Worm (Caenorhabditis elegans) whole organism, young adult: ENCODE data around the gene C30H6.9.

ENCODE experiments used
- C06A6.2 ChIP-seq: fragments of 200-800 bp; sonication (Bioruptor generic); conservative IDR thresholded peaks from 2 replicates; pipeline ENCODE4 v1.3.6; 2022; ENCODE audit warnings: missing genetic modification characterization, missing compliant biosample characterization
- C17E4.6 ChIP-seq: fragments of 200-800 bp; sonication (Bioruptor generic); IDR thresholded peaks from 2 replicates; pipeline ENCODE4 v1.3.6; 2022; ENCODE audit warnings: missing genetic modification reagents, missing genetic modification characterization, missing compliant biosample characterization
- D2030.7 ChIP-seq: fragments of 200-800 bp; sonication (Bioruptor generic); IDR thresholded peaks from 2 replicates; pipeline ENCODE4 v1.3.6; 2022; ENCODE audit warnings: missing genetic modification reagents, missing genetic modification characterization, missing compliant biosample characterization
- F10E7.11 ChIP-seq: sonication (generic microtip); optimal IDR thresholded peaks from 2 replicates; lab custom pipeline; 2017; ENCODE audit warnings: mild to moderate bottlenecking, missing genetic modification characterization, moderate library complexity, missing compliant biosample characterization
- F33H1.4 ChIP-seq: fragments of 200-800 bp; sonication (Bioruptor generic); IDR thresholded peaks from 2 replicates; pipeline ENCODE4 v1.3.6; 2022; ENCODE audit warnings: missing genetic modification reagents, missing genetic modification characterization, missing compliant biosample characterization
- F37B4.10 ChIP-seq: fragments of 200-800 bp; sonication (Bioruptor generic); IDR thresholded peaks from 2 replicates; pipeline ENCODE4 v1.3.6; 2022; ENCODE audit warnings: missing genetic modification characterization, missing compliant biosample characterization
- F55B11.4 ChIP-seq: sonication (generic microtip); optimal IDR thresholded peaks from 2 replicates; lab custom pipeline; 2016; ENCODE audit warnings: missing compliant biosample characterization, missing genetic modification characterization, borderline replicate concordance; ENCODE audit not compliant: insufficient read depth
- Y53G8AR.9 ChIP-seq: fragments of 200-800 bp; sonication (Bioruptor generic); conservative IDR thresholded peaks from 2 replicates; pipeline ENCODE4 v1.3.6; 2022; ENCODE audit warnings: missing genetic modification reagents, missing genetic modification characterization, missing compliant biosample characterization
- Y67H2A.10 ChIP-seq: fragments of 200-800 bp; sonication (Bioruptor generic); conservative IDR thresholded peaks from 2 replicates; pipeline ENCODE4 v1.3.6; 2022; ENCODE audit warnings: missing genetic modification reagents, missing genetic modification characterization, missing compliant biosample characterization
- aptf-2 ChIP-seq: fragments of 200-800 bp; sonication (Bioruptor generic); conservative IDR thresholded peaks from 2 replicates; pipeline ENCODE4 v1.3.6; 2022; ENCODE audit warnings: missing genetic modification reagents, missing genetic modification characterization, missing compliant biosample characterization
- aptf-3 ChIP-seq: fragments of 200-800 bp; sonication (Bioruptor generic); IDR thresholded peaks from 2 replicates; pipeline ENCODE4 v1.3.6; 2022; ENCODE audit warnings: missing genetic modification characterization, missing compliant biosample characterization
- attf-5 ChIP-seq: fragments of 200-800 bp; sonication (Bioruptor generic); optimal IDR thresholded peaks from 2 replicates; lab custom pipeline; 2018; ENCODE audit warnings: mild to moderate bottlenecking, missing genetic modification characterization, missing compliant biosample characterization
- ccch-3 ChIP-seq: fragments of 200-800 bp; sonication (Bioruptor generic); optimal IDR thresholded peaks from 2 replicates; lab custom pipeline; 2018; ENCODE audit warnings: mild to moderate bottlenecking, missing genetic modification characterization, missing compliant biosample characterization
- cebp-1 ChIP-seq, 2 experiments: fragments of 200-800 bp in 1 of 2; sonication (Bioruptor generic) in 1 of 2; sonication (generic microtip) in 1 of 2; IDR thresholded peaks in 1 of 2; optimal IDR thresholded peaks in 1 of 2; 2 replicates each; pipeline versions ENCODE4 v1.3.6 to Lab custom; 2017 to 2022; ENCODE audit warnings: missing compliant biosample characterization in 2 of 2, missing genetic modification characterization in 2 of 2, mild to moderate bottlenecking in 1 of 2, missing genetic modification reagents in 1 of 2, moderate library complexity in 1 of 2
- ceh-79 ChIP-seq: sonication (generic microtip); optimal IDR thresholded peaks from 2 replicates; lab custom pipeline; 2017; ENCODE audit warnings: mild to moderate bottlenecking, missing genetic modification characterization, missing compliant biosample characterization
- ceh-91 ChIP-seq: fragments of 200-800 bp; sonication (Bioruptor generic); IDR thresholded peaks from 2 replicates; pipeline ENCODE4 v1.3.6; 2022; ENCODE audit warnings: missing genetic modification reagents, missing genetic modification characterization, missing compliant biosample characterization
- efl-1 ChIP-seq: fragments of 150-350 bp; optimal IDR thresholded peaks from 2 replicates; lab custom pipeline; 2014; ENCODE audit warnings: missing biosample characterization, missing genetic modification reagents, missing genetic modification characterization
- egl-18 ChIP-seq: fragments of 200-800 bp; sonication (Bioruptor generic); IDR thresholded peaks from 2 replicates; pipeline ENCODE4 v1.3.6; 2022; ENCODE audit warnings: missing genetic modification reagents, missing genetic modification characterization, missing compliant biosample characterization
- egl-44 ChIP-seq: fragments of 200-800 bp; sonication (Bioruptor generic); IDR thresholded peaks from 2 replicates; pipeline ENCODE4 v1.3.6; 2022; ENCODE audit warnings: missing genetic modification reagents, missing genetic modification characterization, missing compliant biosample characterization
- fkh-3 ChIP-seq: sonication (generic microtip); optimal IDR thresholded peaks from 2 replicates; lab custom pipeline; 2016; ENCODE audit warnings: mild to moderate bottlenecking, missing genetic modification characterization, missing compliant biosample characterization
- gei-17 ChIP-seq: fragments of 200-800 bp; sonication (Bioruptor generic); optimal IDR thresholded peaks from 2 replicates; lab custom pipeline; 2018; ENCODE audit warnings: mild to moderate bottlenecking, missing genetic modification characterization, missing compliant biosample characterization
- let-526 ChIP-seq: fragments of 200-800 bp; sonication (Bioruptor generic); IDR thresholded peaks from 2 replicates; pipeline ENCODE4 v1.3.6; 2022; ENCODE audit warnings: missing genetic modification reagents, missing genetic modification characterization, missing compliant biosample characterization
- let-607 ChIP-seq, 2 experiments: fragments of 200-800 bp in 1 of 2; sonication (Bioruptor generic) in 1 of 2; sonication (generic microtip) in 1 of 2; optimal IDR thresholded peaks; 2 replicates each; lab custom pipeline; 2016 to 2018; ENCODE audit warnings: mild to moderate bottlenecking in 2 of 2, missing compliant biosample characterization in 2 of 2, missing genetic modification characterization in 2 of 2, moderate library complexity in 2 of 2, missing genotype in 1 of 2
- lin-26 ChIP-seq: fragments of 200-800 bp; sonication (Bioruptor generic); IDR thresholded peaks from 2 replicates; pipeline ENCODE4 v1.3.6; 2022; ENCODE audit warnings: missing genetic modification reagents, missing genetic modification characterization, missing compliant biosample characterization
- lin-35 ChIP-seq, 3 experiments: fragments of 150-350 bp in 2 of 3; sonication (generic microtip) in 1 of 3; optimal IDR thresholded peaks; 2 replicates each; lab custom pipeline; 2014 to 2018; ENCODE audit warnings: missing biosample characterization in 3 of 3, missing genetic modification characterization in 3 of 3, missing genetic modification reagents in 3 of 3
- lin-54 ChIP-seq: fragments of 200-800 bp; sonication (Bioruptor generic); optimal IDR thresholded peaks from 2 replicates; lab custom pipeline; 2018; ENCODE audit warnings: mild to moderate bottlenecking, missing genetic modification characterization, missing compliant biosample characterization
- madf-10 ChIP-seq: sonication (generic microtip); optimal IDR thresholded peaks from 2 replicates; lab custom pipeline; 2016; ENCODE audit warnings: mild to moderate bottlenecking, missing genetic modification characterization, missing compliant biosample characterization
- mcd-1 ChIP-seq: fragments of 200-800 bp; sonication (Bioruptor generic); IDR thresholded peaks from 2 replicates; pipeline ENCODE4 v1.3.6; 2022; ENCODE audit warnings: missing genetic modification reagents, missing genetic modification characterization, missing compliant biosample characterization
- nhr-120 ChIP-seq: fragments of 200-800 bp; sonication (Bioruptor generic); IDR thresholded peaks from 2 replicates; pipeline ENCODE4 v1.3.6; 2022; ENCODE audit warnings: missing genetic modification characterization, missing compliant biosample characterization
- nhr-179 ChIP-seq: sonication (generic microtip); optimal IDR thresholded peaks from 2 replicates; lab custom pipeline; 2016; ENCODE audit warnings: mild to moderate bottlenecking, missing genetic modification characterization, missing compliant biosample characterization
- pbrm-1 ChIP-seq: fragments of 200-800 bp; sonication (Bioruptor generic); IDR thresholded peaks from 2 replicates; pipeline ENCODE4 v1.3.6; 2022; ENCODE audit warnings: missing genetic modification reagents, missing genetic modification characterization, missing compliant biosample characterization
- sdz-38 ChIP-seq: sonication (generic microtip); optimal IDR thresholded peaks from 2 replicates; lab custom pipeline; 2016; ENCODE audit warnings: missing genotype, missing genetic modification characterization, missing compliant biosample characterization
- unc-62 ChIP-seq: fragments of 150-350 bp; optimal IDR thresholded peaks from 2 replicates; lab custom pipeline; 2014; ENCODE audit warnings: missing biosample characterization, missing genetic modification reagents, missing genetic modification characterization
- zim-3 ChIP-seq: sonication (generic microtip); optimal IDR thresholded peaks from 2 replicates; lab custom pipeline; 2017; ENCODE audit warnings: mild to moderate bottlenecking, missing genetic modification characterization, moderate library complexity, missing compliant biosample characterization
- ztf-26 ChIP-seq: sonication (generic microtip); optimal IDR thresholded peaks from 2 replicates; lab custom pipeline; 2017; ENCODE audit warnings: missing genetic modification characterization, missing compliant biosample characterization

Gene C30H6.9

DNA sequence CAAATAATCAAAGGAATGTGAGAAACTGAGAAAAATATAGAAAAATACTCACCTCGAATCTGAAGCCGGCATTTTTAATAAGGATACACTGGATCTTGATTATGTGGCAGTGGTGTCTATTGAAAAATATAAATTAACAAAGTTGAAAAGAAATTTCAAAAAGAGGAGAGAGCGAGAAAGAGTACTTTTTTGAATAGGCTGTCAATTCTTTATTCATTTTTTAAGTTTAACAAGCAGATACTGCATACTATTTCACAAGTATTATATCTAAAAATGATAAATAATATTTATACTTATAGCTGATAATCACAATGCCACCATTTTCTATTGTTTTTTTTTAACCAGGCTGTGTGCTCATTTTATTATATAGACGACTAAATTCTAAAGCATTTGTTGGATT, 37.8 kb upstream of the C30H6.9 start, which contains the start of gene npr-26:
TSS of gene npr-26 (minus strand) at position 101 of the 400 bp plus-strand sequence.
- TF ChIP-seq F37B4.10, result no peak

DNA sequence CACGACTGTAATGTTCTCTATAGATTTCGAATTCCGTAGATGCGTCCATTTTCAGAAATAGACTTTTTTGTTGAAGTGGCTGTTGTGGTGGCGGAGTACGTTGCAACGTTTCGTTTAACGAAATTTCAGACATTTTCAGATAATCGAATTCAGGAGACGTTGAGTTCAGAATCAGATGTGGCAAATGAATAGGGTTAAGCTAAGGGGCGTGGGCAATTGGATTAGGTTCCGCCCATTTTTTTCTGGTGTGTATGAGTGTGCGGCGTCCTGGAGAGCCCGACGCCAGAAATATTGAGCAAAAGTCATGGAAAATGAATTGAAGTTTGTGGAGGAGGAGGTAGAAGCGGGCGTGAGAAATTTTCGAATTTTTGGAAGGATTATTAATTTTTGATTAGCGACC, 33.4 kb upstream of the C30H6.9 start:
- TF ChIP-seq ccch-3 (GFP tag; lab: Kevin White, UChicago) (no peak), nhr-120 (no peak), Y53G8AR.9 (GFP tag; lab: Robert Waterston, UW) (no peak), lin-54 (no peak), efl-1 (GFP tag; lab: Kevin White, UChicago) (no peak), fkh-3 (tag; lab: Kevin White, UChicago) (no peak), F37B4.10 (no peak), cebp-1 (GFP tag; IDR thresholded peaks at IDR 0.05; lab: Robert Waterston, UW) (no peak), cebp-1 (tag; optimal IDR thresholded peaks at IDR 0.05; lab: Kevin White, UChicago) (no peak), C06A6.2 (GFP tag; lab: Robert Waterston, UW) (no peak), pbrm-1 (GFP tag; lab: Robert Waterston, UW) (no peak), F10E7.11 (tag; lab: Kevin White, UChicago) (no peak), egl-18 (GFP tag; lab: Robert Waterston, UW) (no peak), F33H1.4 (GFP tag; lab: Robert Waterston, UW) (no peak), let-607 (tag; optimal IDR thresholded peaks at IDR 0.05; lab: Kevin White, UChicago) (no peak), lin-35 (GFP tag; optimal IDR thresholded peaks at IDR 0.05; lab: Kevin White, UChicago) (no peak), mcd-1 (no peak), sdz-38 (tag; lab: Kevin White, UChicago) (no peak), ceh-79 (tag; lab: Kevin White, UChicago) (no peak), aptf-3 (GFP tag; lab: Robert Waterston, UW) (no peak)

DNA sequence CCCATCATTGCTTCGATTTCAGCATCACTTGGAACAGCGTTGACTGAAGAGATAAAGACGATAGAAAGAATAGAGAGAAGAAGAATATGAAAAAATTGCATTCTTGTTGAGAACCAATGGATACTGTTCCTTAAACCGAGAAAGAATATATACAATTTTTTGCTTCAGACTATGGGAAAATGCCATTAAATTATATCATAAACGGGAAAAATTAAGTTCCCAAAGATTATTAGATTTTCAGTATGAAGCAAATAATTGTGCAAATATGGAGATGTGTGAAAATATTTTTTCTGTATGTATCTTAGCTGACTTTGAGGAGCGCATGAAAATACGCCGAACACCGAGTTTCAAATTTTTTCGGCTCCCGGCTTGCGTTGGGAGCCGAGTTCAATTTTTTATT, 27.5 kb upstream of the C30H6.9 start, which contains the start of gene T02D1.9:
TSS of gene T02D1.9 (minus strand) at position 101 of the 400 bp plus-strand sequence.
- TF ChIP-seq aptf-2 (GFP tag; lab: Robert Waterston, UW) (no peak), let-526 (GFP tag; lab: Robert Waterston, UW) (no peak), attf-5 (GFP tag; lab: Kevin White, UChicago) (no peak), fkh-3 (tag; lab: Kevin White, UChicago) (no peak), egl-44 (GFP tag; lab: Robert Waterston, UW) (no peak), unc-62 (no peak), lin-26 (no peak), ztf-26 (tag; lab: Kevin White, UChicago) (no peak)

DNA sequence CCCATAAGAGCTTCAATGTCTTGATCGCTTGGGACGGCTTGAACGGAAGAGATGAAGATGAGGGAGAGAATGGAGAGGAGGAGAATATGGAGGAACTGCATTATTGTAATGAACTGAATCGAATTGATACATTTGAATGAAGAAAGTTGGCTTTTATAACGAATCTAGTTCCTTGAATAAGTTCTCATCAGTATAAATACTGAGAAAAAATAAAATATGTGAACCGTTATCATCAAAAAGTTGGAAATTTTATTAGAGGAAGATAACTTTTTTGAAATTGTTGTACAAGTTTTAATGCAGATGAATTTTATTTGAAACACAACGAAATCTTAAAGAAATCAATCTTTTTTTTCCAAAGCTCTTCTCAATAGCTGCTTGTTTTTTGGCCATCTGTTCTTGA, 27.1 kb upstream of the C30H6.9 start, which contains the start of gene T02D1.7:
TSS of gene T02D1.7 (minus strand) at position 101 of the 400 bp plus-strand sequence.
- TF ChIP-seq ceh-91 (GFP tag; lab: Robert Waterston, UW) (no peak), ztf-26 (tag; lab: Kevin White, UChicago) (no peak), F55B11.4 (no peak)
- TF ChIP-seq, all 124 proteins: peak for 0

DNA sequence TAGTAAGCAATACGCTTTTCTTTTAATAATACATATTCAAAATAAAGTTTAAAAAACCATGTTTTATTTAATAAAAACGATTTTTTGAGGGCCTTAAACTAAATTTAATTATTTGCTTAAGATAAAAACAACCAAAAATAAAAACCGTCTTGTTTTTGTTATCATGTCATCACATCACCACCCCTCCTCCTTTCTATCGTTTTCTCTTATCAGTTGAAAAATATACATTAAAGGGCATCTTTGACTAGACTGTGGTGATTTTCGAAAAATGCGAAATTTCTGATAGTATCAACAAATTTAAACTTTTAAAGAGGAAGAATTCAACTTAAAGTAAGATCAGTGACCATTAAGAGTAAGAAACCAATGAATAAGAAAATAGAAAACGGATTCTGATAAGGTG, 26.1 kb upstream of the C30H6.9 start:
- no peak for TF ChIP-seq gei-17 (GFP tag; lab: Kevin White, UChicago)
- no peak for TF ChIP-seq madf-10 (tag; lab: Kevin White, UChicago)
- no peak for TF ChIP-seq Y67H2A.10 (GFP tag; lab: Robert Waterston, UW)
- no peak for TF ChIP-seq F33H1.4 (GFP tag; lab: Robert Waterston, UW)
- no peak for TF ChIP-seq zim-3
- TF ChIP-seq C17E4.6 (GFP tag; lab: Robert Waterston, UW), result no peak
- no peak for TF ChIP-seq nhr-179 (tag; lab: Kevin White, UChicago)
- no peak for TF ChIP-seq D2030.7 (GFP tag; lab: Robert Waterston, UW)
- TF ChIP-seq, all 124 proteins: peak for 0
